Worm (Caenorhabditis elegans) whole organism, L4/young adult: Measurements from ENCODE around the gene Y41D4A.4.

ENCODE experiments used
- dao-5 ChIP-seq: sonication (generic microtip); optimal IDR thresholded peaks from 2 replicates; lab custom pipeline; 2016; ENCODE audit warnings: missing genotype, missing genetic modification characterization, moderate library complexity, missing compliant biosample characterization
- him-1 ChIP-seq: sonication (generic microtip); optimal IDR thresholded peaks from 2 replicates; lab custom pipeline; 2016; ENCODE audit warnings: missing genotype, missing genetic modification reagents, missing genetic modification characterization, missing compliant biosample characterization

DNA sequence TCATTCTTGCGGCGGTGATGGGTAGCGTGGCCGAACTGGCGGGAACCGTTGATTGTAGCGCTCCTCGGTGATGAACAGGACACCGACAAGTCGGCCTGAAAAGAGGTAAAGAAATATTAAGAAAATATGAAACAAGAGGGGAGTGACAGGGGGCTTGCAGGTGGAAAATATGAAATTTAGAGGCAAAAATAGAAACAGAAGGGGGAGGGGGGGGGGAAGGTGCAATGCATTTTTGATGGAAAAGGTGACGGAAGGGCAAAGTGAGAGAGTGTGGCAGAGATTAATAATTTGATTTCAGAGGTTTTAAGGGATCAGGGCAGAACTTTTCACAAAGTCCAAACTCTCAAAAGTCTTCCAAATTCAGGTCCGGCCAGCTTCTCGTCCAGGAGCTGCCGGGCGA is 35.8 kb downstream of the Y41D4A.4 start, which contains the start of gene frpr-19:
- TF ChIP-seq him-1 (tag; lab: Kevin White, UChicago) (no peak), dao-5 (tag; lab: Kevin White, UChicago) (no peak)
